Fruit fly (Drosophila melanogaster): ENCODE data around the gene trol.
A peak's percentile ranks its signal among the peaks of the same experiment; 100 is the strongest.

Gene trol

DNA sequence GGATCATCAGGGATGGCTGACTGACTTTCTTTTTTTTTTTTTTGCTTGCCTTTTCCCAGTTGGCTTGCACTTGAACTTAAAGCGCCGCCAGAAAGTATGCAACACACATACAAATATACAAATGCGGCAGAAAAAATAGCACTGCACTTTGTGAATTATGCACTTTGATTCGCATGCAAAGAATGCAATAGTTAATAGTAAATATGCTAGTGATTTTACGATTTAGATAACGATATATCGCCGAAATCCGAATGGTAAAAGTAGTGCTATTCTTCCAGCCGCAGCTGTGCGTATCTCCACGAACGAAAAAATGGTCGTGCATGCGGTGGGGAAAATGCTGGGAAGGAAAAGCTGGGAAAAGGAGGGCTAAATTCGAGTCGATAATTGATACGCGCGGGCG is 41.8 kb downstream of the trol start (continued):
- TF ChIP-seq Nf-YA (GFP tag; IDR thresholded peaks at IDR 0.05) (no peak), disco-r (GFP tag; optimal IDR thresholded peaks at IDR 0.05) (no peak), CG11247 (GFP tag; IDR thresholded peaks at IDR 0.05) (no peak), Dad (GFP tag; optimal IDR thresholded peaks at IDR 0.05) (no peak), CG4328 (GFP tag; optimal IDR thresholded peaks at IDR 0.05) (no peak), Hr39 (optimal IDR thresholded peaks at IDR 0.05) (no peak), nau (GFP tag; optimal IDR thresholded peaks at IDR 0.05) (no peak), CG13894 (tag; optimal IDR thresholded peaks at IDR 0.05) (no peak), row (GFP tag; IDR thresholded peaks at IDR 0.05) (no peak), lov (optimal IDR thresholded peaks at IDR 0.05) (no peak), lov (GFP tag; IDR thresholded peaks at IDR 0.05) (no peak), shn (GFP tag; optimal IDR thresholded peaks at IDR 0.05) (no peak), Ptx1 (GFP tag; IDR thresholded peaks at IDR 0.05) (0 out of 2 replicates have a peak, but pooled peaks have one; percentile 24), Dfd (GFP tag; optimal IDR thresholded peaks at IDR 0.05) (no peak)

DNA sequence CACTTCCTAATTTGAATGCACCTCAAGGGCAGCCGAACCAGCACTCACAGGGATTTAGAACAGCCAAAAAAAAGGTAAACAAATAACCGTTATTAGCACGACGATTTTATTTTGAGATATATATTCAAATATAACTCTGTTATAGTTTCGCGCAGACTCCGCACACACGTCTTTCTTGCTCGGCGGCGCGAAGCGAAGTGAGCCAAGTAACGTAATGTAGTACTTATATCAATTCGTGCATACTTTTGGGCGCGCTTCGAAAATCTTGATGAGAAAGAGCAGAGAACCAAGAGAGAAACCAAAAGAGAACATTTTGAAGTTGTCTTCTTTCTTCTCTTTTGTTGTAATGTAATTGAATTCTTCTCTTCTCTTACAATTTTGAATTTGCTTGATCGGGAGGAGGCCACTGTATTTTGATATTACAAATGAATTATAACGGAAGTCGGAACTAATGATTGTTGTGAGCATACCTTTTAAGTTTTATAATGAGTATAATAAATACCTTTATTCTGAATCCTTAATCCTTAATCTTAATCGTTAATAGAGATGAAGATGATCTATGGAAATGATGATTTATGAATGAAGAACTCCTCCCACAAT is 75.3 kb downstream of the trol start, which contains the start of gene boi:
boi (minus strand) TSS at position 201 of the 600 bp plus-strand sequence.
- TF ChIP-seq zen (tag; optimal IDR thresholded peaks at IDR 0.05): peak; percentile 14
- TF ChIP-seq CG12071 (GFP tag; optimal IDR thresholded peaks at IDR 0.05): no peak
- TF ChIP-seq CG17186 (GFP tag; optimal IDR thresholded peaks at IDR 0.05): no peak
- TF ChIP-seq bsh (GFP tag; optimal IDR thresholded peaks at IDR 0.05): no peak
- TF ChIP-seq CG8359 (GFP tag; optimal IDR thresholded peaks at IDR 0.05; ENCODE audit: borderline replicate concordance): no peak
- TF ChIP-seq insv (GFP tag; optimal IDR thresholded peaks at IDR 0.05): peak in 1 of 2 experiments; percentile 38
- no peak for TF ChIP-seq Ada2b (GFP tag; IDR thresholded peaks at IDR 0.05)
- TF ChIP-seq CG12942 (GFP tag; optimal IDR thresholded peaks at IDR 0.05): no peak
- TF ChIP-seq CG10209 (GFP tag; optimal IDR thresholded peaks at IDR 0.05): no peak
- TF ChIP-seq HLH4C (GFP tag; IDR thresholded peaks at IDR 0.05; ENCODE audit: partially characterized antibody): no peak; the same call in 2 of the 3 replicates
- no peak for TF ChIP-seq gce (GFP tag; IDR thresholded peaks at IDR 0.05)
- peak; percentile 66 for TF ChIP-seq kni (GFP tag; optimal IDR thresholded peaks at IDR 0.05)
- TF ChIP-seq Rx (GFP tag; IDR thresholded peaks at IDR 0.05): no peak
- no peak for TF ChIP-seq az2 (GFP tag; optimal IDR thresholded peaks at IDR 0.05)
- TF ChIP-seq CG5245 (GFP tag; optimal IDR thresholded peaks at IDR 0.05): no peak
- no peak for TF ChIP-seq CG11398 (GFP tag; optimal IDR thresholded peaks at IDR 0.05)
- no peak for TF ChIP-seq wek (GFP tag; optimal IDR thresholded peaks at IDR 0.05)
- TF ChIP-seq twi (tag; optimal IDR thresholded peaks at IDR 0.05): no peak
- TF ChIP-seq vnd (GFP tag; IDR thresholded peaks at IDR 0.05; ENCODE audit: partially characterized antibody): no peak
- no peak for TF ChIP-seq bab2 (GFP tag; optimal IDR thresholded peaks at IDR 0.05)
- no peak for TF ChIP-seq Fer3 (tag; optimal IDR thresholded peaks at IDR 0.05)
- TF ChIP-seq CG9727 (GFP tag; optimal IDR thresholded peaks at IDR 0.05): no peak
- TF ChIP-seq gem (tag; optimal IDR thresholded peaks at IDR 0.05): no peak
- TF ChIP-seq Dref (GFP tag; IDR thresholded peaks at IDR 0.05): no peak
- peak; percentile 47 for TF ChIP-seq CG7271 (tag; optimal IDR thresholded peaks at IDR 0.05)
- no peak for TF ChIP-seq Hr51 (GFP tag; optimal IDR thresholded peaks at IDR 0.05)
- no peak for TF ChIP-seq Nf-YA (GFP tag; IDR thresholded peaks at IDR 0.05)
- TF ChIP-seq D (optimal IDR thresholded peaks at IDR 0.05): no peak
- TF ChIP-seq D (GFP tag; optimal IDR thresholded peaks at IDR 0.05): no peak
- no peak for TF ChIP-seq CG15601 (tag; optimal IDR thresholded peaks at IDR 0.05)
- TF ChIP-seq CG16815 (GFP tag; optimal IDR thresholded peaks at IDR 0.05): no peak
- TF ChIP-seq sisA (GFP tag; IDR thresholded peaks at IDR 0.05): no peak
- TF ChIP-seq CG6254 (GFP tag; optimal IDR thresholded peaks at IDR 0.05): no peak
- no peak for TF ChIP-seq Nf-YC (tag; optimal IDR thresholded peaks at IDR 0.05)
- TF ChIP-seq CG14710 (tag; optimal IDR thresholded peaks at IDR 0.05): no peak
- TF ChIP-seq fd102C (GFP tag; optimal IDR thresholded peaks at IDR 0.05): no peak
- TF ChIP-seq Sin3A (optimal IDR thresholded peaks at IDR 0.05): no peak
- no peak for TF ChIP-seq Ravus (GFP tag; IDR thresholded peaks at IDR 0.05)
